Fruit fly (Drosophila melanogaster) whole organism, prepupa: Measurements from ENCODE around the gene CG5966.

Source experiments
- Blimp-1 ChIP-seq: fragments of 200-800 bp; sonication (Bioruptor generic); optimal IDR thresholded peaks from 3 replicates; lab custom pipeline; 2017; ENCODE audit warnings: missing biosample characterization, missing genetic modification characterization, mild to moderate bottlenecking, moderate library complexity, missing genetic modification reagents
- CG10669 ChIP-seq: fragments of 200-800 bp; sonication (Bioruptor generic); optimal IDR thresholded peaks from 3 replicates; lab custom pipeline; 2018; ENCODE audit warnings: missing biosample characterization, mild to moderate bottlenecking, missing genetic modification characterization, moderate library complexity
- CG11294 ChIP-seq: fragments of 200-800 bp; sonication (Bioruptor generic); IDR thresholded peaks from 2 replicates; pipeline ENCODE4 v1.3.6; 2022; ENCODE audit warnings: missing biosample characterization, missing genetic modification characterization
- CG11762 ChIP-seq: fragments of 200-800 bp; sonication (Bioruptor generic); optimal IDR thresholded peaks from 3 replicates; lab custom pipeline; 2016; ENCODE audit warnings: missing biosample characterization, missing genetic modification characterization; ENCODE audit not compliant: insufficient read depth
- CG15336 ChIP-seq: fragments of 200-800 bp; sonication (Bioruptor generic); IDR thresholded peaks from 2 replicates; pipeline ENCODE4 v1.3.6; 2022; ENCODE audit warnings: missing biosample characterization, missing genetic modification characterization
- CG1621 ChIP-seq: fragments of 200-800 bp; sonication (Bioruptor generic); optimal IDR thresholded peaks from 3 replicates; lab custom pipeline; 2018; ENCODE audit warnings: missing biosample characterization, mild to moderate bottlenecking, missing genetic modification characterization
- CG16779 ChIP-seq: fragments of 200-800 bp; sonication (Bioruptor generic); optimal IDR thresholded peaks from 3 replicates; lab custom pipeline; 2017; ENCODE audit warnings: missing biosample characterization, mild to moderate bottlenecking, missing genetic modification characterization
- CG31627 ChIP-seq: fragments of 200-800 bp; sonication (Bioruptor generic); optimal IDR thresholded peaks from 3 replicates; lab custom pipeline; 2016; ENCODE audit warnings: missing biosample characterization, missing genetic modification characterization
- CG32006 ChIP-seq: fragments of 200-800 bp; sonication (Bioruptor generic); optimal IDR thresholded peaks from 3 replicates; lab custom pipeline; 2017; ENCODE audit warnings: missing biosample characterization, mild to moderate bottlenecking, missing genetic modification characterization
- CG34406 ChIP-seq: fragments of 200-800 bp; sonication (Bioruptor generic); optimal IDR thresholded peaks from 3 replicates; lab custom pipeline; 2016; ENCODE audit warnings: missing biosample characterization, missing genetic modification characterization
- CG3919 ChIP-seq: fragments of 200-800 bp; sonication (Bioruptor generic); optimal IDR thresholded peaks from 3 replicates; lab custom pipeline; 2016; ENCODE audit warnings: missing biosample characterization, missing genetic modification characterization
- CG4318 ChIP-seq: fragments of 200-800 bp; sonication (Bioruptor generic); optimal IDR thresholded peaks from 3 replicates; lab custom pipeline; 2017; ENCODE audit warnings: missing biosample characterization, mild to moderate bottlenecking, missing genetic modification characterization
- CG6163 ChIP-seq: fragments of 200-800 bp; sonication (Bioruptor generic); IDR thresholded peaks from 3 replicates; pipeline ENCODE4 v1.3.6; 2022; ENCODE audit warnings: missing biosample characterization, missing genetic modification characterization
- CG6276 ChIP-seq: fragments of 200-800 bp; sonication (Bioruptor generic); optimal IDR thresholded peaks from 2 replicates; lab custom pipeline; 2017; ENCODE audit warnings: missing biosample characterization, mild to moderate bottlenecking, missing genetic modification characterization
- CG6808 ChIP-seq: fragments of 200-800 bp; sonication (Bioruptor generic); optimal IDR thresholded peaks from 3 replicates; lab custom pipeline; 2017; ENCODE audit warnings: missing biosample characterization, missing genetic modification characterization, mild to moderate bottlenecking, moderate library complexity, missing genetic modification reagents
- CG6854 ChIP-seq: fragments of 200-800 bp; sonication (Bioruptor generic); optimal IDR thresholded peaks from 2 replicates; lab custom pipeline; 2017; ENCODE audit warnings: missing biosample characterization, mild to moderate bottlenecking, missing genetic modification characterization
- CG7368 ChIP-seq: fragments of 200-800 bp; sonication (Bioruptor generic); optimal IDR thresholded peaks from 3 replicates; lab custom pipeline; 2016; ENCODE audit warnings: missing biosample characterization, missing genetic modification characterization
- CG8319 ChIP-seq: fragments of 200-800 bp; sonication (Bioruptor generic); optimal IDR thresholded peaks from 3 replicates; lab custom pipeline; 2016; ENCODE audit warnings: missing biosample characterization, missing genetic modification characterization
- CG8632 ChIP-seq: fragments of 200-800 bp; sonication (Bioruptor generic); optimal IDR thresholded peaks from 3 replicates; lab custom pipeline; 2016; ENCODE audit warnings: missing biosample characterization, missing genetic modification characterization
- CG9139 ChIP-seq: fragments of 200-800 bp; sonication (Bioruptor generic); optimal IDR thresholded peaks from 3 replicates; lab custom pipeline; 2017; ENCODE audit warnings: missing biosample characterization, mild to moderate bottlenecking, missing genetic modification characterization
- Eip75B ChIP-seq: fragments of 200-800 bp; sonication (Bioruptor generic); optimal IDR thresholded peaks from 3 replicates; lab custom pipeline; 2016; ENCODE audit warnings: missing biosample characterization, missing genetic modification characterization
- Eip78C ChIP-seq: fragments of 200-800 bp; sonication (Bioruptor generic); peaks from one replicate; lab custom pipeline; 2016; ENCODE audit warnings: missing biosample characterization, missing genetic modification characterization
- Eip93F ChIP-seq: fragments of 200-800 bp; sonication (Bioruptor generic); optimal IDR thresholded peaks from 2 replicates; lab custom pipeline; 2016; ENCODE audit warnings: missing biosample characterization, mild to moderate bottlenecking, missing genetic modification characterization
- Ets21C ChIP-seq: fragments of 200-800 bp; sonication (Bioruptor generic); optimal IDR thresholded peaks from 3 replicates; lab custom pipeline; 2016; ENCODE audit warnings: missing biosample characterization, missing genetic modification characterization
- Gug ChIP-seq: fragments of 200-800 bp; sonication (Bioruptor generic); IDR thresholded peaks from 2 replicates; pipeline ENCODE4 v1.3.6; 2022; ENCODE audit warnings: missing biosample characterization, missing genetic modification characterization
- Hr38 ChIP-seq: sonication (Bioruptor generic); optimal IDR thresholded peaks from 2 replicates; lab custom pipeline; 2016; ENCODE audit warnings: missing biosample characterization, missing genetic modification characterization
- Hr4 ChIP-seq: fragments of 200-800 bp; sonication (Bioruptor generic); optimal IDR thresholded peaks from 3 replicates; lab custom pipeline; 2016; ENCODE audit warnings: missing biosample characterization, missing genetic modification characterization
- Lpt ChIP-seq: fragments of 200-800 bp; sonication (Bioruptor generic); optimal IDR thresholded peaks from 3 replicates; lab custom pipeline; 2016; ENCODE audit warnings: missing biosample characterization, missing genetic modification characterization
- OdsH ChIP-seq: fragments of 200-800 bp; sonication (Bioruptor generic); optimal IDR thresholded peaks from 3 replicates; lab custom pipeline; 2016; ENCODE audit warnings: missing biosample characterization, missing genetic modification characterization
- Smox ChIP-seq: fragments of 200-800 bp; sonication (Bioruptor generic); optimal IDR thresholded peaks from 3 replicates; lab custom pipeline; 2016; ENCODE audit warnings: missing biosample characterization, missing genetic modification characterization
- Sox102F ChIP-seq: fragments of 200-800 bp; sonication (Bioruptor generic); optimal IDR thresholded peaks from 2 replicates; lab custom pipeline; 2016; ENCODE audit warnings: missing biosample characterization, mild to moderate bottlenecking, missing genetic modification characterization
- Sox14 ChIP-seq: fragments of 200-800 bp; sonication (Bioruptor generic); optimal IDR thresholded peaks from 3 replicates; lab custom pipeline; 2016; ENCODE audit warnings: missing biosample characterization, missing genetic modification characterization
- achi ChIP-seq: fragments of 200-800 bp; sonication (Bioruptor generic); optimal IDR thresholded peaks from 3 replicates; lab custom pipeline; 2016; ENCODE audit warnings: missing biosample characterization, missing genetic modification characterization
- acj6 ChIP-seq: fragments of 200-800 bp; sonication (Bioruptor generic); optimal IDR thresholded peaks from 3 replicates; lab custom pipeline; 2016; ENCODE audit warnings: missing biosample characterization, missing genetic modification characterization
- cyc ChIP-seq: fragments of 200-800 bp; sonication (Bioruptor generic); optimal IDR thresholded peaks from 3 replicates; lab custom pipeline; 2016; ENCODE audit warnings: missing biosample characterization, missing genetic modification characterization
- dsx ChIP-seq: fragments of 200-800 bp; optimal IDR thresholded peaks from 3 replicates; lab custom pipeline; 2019; ENCODE audit warnings: missing biosample characterization, mild to moderate bottlenecking, missing genetic modification characterization, moderate library complexity; ENCODE audit not compliant: poor library complexity, severe bottlenecking
- eg ChIP-seq: fragments of 200-800 bp; sonication (Bioruptor generic); IDR thresholded peaks from 3 replicates; pipeline ENCODE4 v1.3.6; 2022; ENCODE audit warnings: missing biosample characterization, missing genetic modification characterization
- esn ChIP-seq: fragments of 200-800 bp; sonication (Bioruptor generic); optimal IDR thresholded peaks from 2 replicates; lab custom pipeline; 2016; ENCODE audit warnings: missing biosample characterization, mild to moderate bottlenecking, missing genetic modification characterization, moderate library complexity
- fd59A ChIP-seq: fragments of 200-800 bp; sonication (Bioruptor generic); optimal IDR thresholded peaks from 2 replicates; lab custom pipeline; 2017; ENCODE audit warnings: missing biosample characterization, mild to moderate bottlenecking, missing genetic modification characterization, missing genetic modification reagents
- fd85E ChIP-seq: fragments of 200-800 bp; sonication (Bioruptor generic); optimal IDR thresholded peaks from 3 replicates; lab custom pipeline; 2016; ENCODE audit warnings: missing biosample characterization, missing genetic modification characterization
- fkh ChIP-seq: fragments of 200-800 bp; sonication (Bioruptor generic); optimal IDR thresholded peaks from 3 replicates; lab custom pipeline; 2017; ENCODE audit warnings: missing biosample characterization, mild to moderate bottlenecking, missing genetic modification characterization, moderate library complexity
- lz ChIP-seq: fragments of 200-800 bp; sonication (Bioruptor generic); optimal IDR thresholded peaks from 3 replicates; lab custom pipeline; 2016; ENCODE audit warnings: missing biosample characterization, missing genetic modification characterization
- net ChIP-seq: fragments of 200-800 bp; sonication (Bioruptor generic); optimal IDR thresholded peaks from 3 replicates; lab custom pipeline; 2016; ENCODE audit warnings: missing biosample characterization, missing genetic modification characterization
- pdm3 ChIP-seq: fragments of 200-800 bp; sonication (Bioruptor generic); optimal IDR thresholded peaks from 3 replicates; lab custom pipeline; 2016; ENCODE audit warnings: missing biosample characterization, missing genetic modification characterization
- salr ChIP-seq, 2 experiments: fragments of 200-800 bp; sonication (Bioruptor generic); optimal IDR thresholded peaks; 3 replicates each; lab custom pipeline; 2016 to 2018; ENCODE audit warnings: missing biosample characterization in 2 of 2, missing genetic modification characterization in 2 of 2, mild to moderate bottlenecking in 1 of 2
- spab ChIP-seq: fragments of 200-800 bp; sonication (Bioruptor generic); optimal IDR thresholded peaks from 2 replicates; lab custom pipeline; 2017; ENCODE audit warnings: missing biosample characterization, mild to moderate bottlenecking, missing genetic modification characterization, missing genetic modification reagents
- vri ChIP-seq: fragments of 200-800 bp; sonication (Bioruptor generic); optimal IDR thresholded peaks from 3 replicates; lab custom pipeline; 2016; ENCODE audit warnings: missing biosample characterization, mild to moderate bottlenecking, missing genetic modification characterization

Gene CG5966

DNA sequence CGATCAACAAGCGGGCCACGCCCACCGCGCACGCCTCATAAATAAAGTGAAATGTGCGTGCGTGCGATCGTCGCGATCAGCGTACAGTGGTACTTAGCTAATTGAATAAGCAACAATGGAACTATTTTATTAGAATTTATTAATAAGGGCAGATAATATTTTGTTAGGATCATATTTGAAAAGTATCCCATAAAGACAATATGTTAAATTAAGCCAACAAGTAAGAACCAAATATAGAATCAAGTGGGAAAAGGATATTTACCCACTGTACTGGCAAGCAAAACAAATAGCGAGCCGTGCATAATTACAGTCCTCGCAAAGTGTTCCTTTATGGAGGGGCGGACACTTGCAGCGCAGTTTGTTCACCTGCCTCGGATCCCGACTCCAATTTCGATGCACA is 33.5 kb downstream of the CG5966 start (continued):
- peak; percentile 22 for TF ChIP-seq CG7368
- peak; percentile 60 for TF ChIP-seq CG34406 (GFP tag; lab: Kevin White, UChicago)
- TF ChIP-seq CG31627 (GFP tag; lab: Kevin White, UChicago): peak; percentile 63
- TF ChIP-seq pdm3 (GFP tag; lab: Kevin White, UChicago): peak; percentile 60
- TF ChIP-seq acj6: peak; percentile 37
- TF ChIP-seq fkh (GFP tag; lab: Kevin White, UChicago): no peak
- TF ChIP-seq dsx (GFP tag; lab: Kevin White, UChicago): peak; percentile 41
- peak; percentile 63 for TF ChIP-seq CG6163 (GFP tag; lab: Robert Waterston, UW)
- peak; percentile 50 for TF ChIP-seq CG15336 (GFP tag; lab: Robert Waterston, UW)
- TF ChIP-seq vri (GFP tag; lab: Kevin White, UChicago): peak; percentile 33
- peak; percentile 66 for TF ChIP-seq Smox (GFP tag; lab: Kevin White, UChicago)
- TF ChIP-seq CG4318 (GFP tag; lab: Kevin White, UChicago): no peak
- TF ChIP-seq Hr38 (GFP tag; lab: Kevin White, UChicago): no peak
- peak; percentile 10 for TF ChIP-seq CG8319 (GFP tag; lab: Kevin White, UChicago)
- peak; percentile 6 for TF ChIP-seq Blimp-1 (GFP tag; lab: Kevin White, UChicago)
- no peak for TF ChIP-seq Eip93F (GFP tag; lab: Kevin White, UChicago)
- TF ChIP-seq Eip75B (GFP tag; lab: Kevin White, UChicago): peak; percentile 59
- TF ChIP-seq fd59A (GFP tag; lab: Kevin White, UChicago): peak; percentile 43
- peak; percentile 58 for TF ChIP-seq CG32006 (GFP tag; lab: Kevin White, UChicago)
- peak; percentile 58 for TF ChIP-seq OdsH (GFP tag; lab: Kevin White, UChicago)
- peak; percentile 41 for TF ChIP-seq spab (GFP tag; lab: Kevin White, UChicago)
- peak; percentile 72 for TF ChIP-seq lz (GFP tag; lab: Kevin White, UChicago)
- peak; percentile 3 for TF ChIP-seq CG11762 (GFP tag; lab: Kevin White, UChicago)
- TF ChIP-seq CG6808: peak; percentile 62
- TF ChIP-seq Eip78C (GFP tag; lab: Kevin White, UChicago): peak; percentile 90
- TF ChIP-seq Sox14 (GFP tag; lab: Kevin White, UChicago): peak; percentile 63
- no peak for TF ChIP-seq CG11294 (GFP tag; lab: Robert Waterston, UW)
- TF ChIP-seq CG6276 (GFP tag; lab: Kevin White, UChicago): no peak
- peak; percentile 49 for TF ChIP-seq CG10669 (GFP tag; lab: Kevin White, UChicago)
- TF ChIP-seq CG8632: peak; percentile 56
- TF ChIP-seq salr (GFP tag; optimal IDR thresholded peaks at IDR 0.05; lab: Kevin White, UChicago): peak; percentile 21 to 34
- peak; percentile 67 for TF ChIP-seq esn (GFP tag; lab: Kevin White, UChicago)
- no peak for TF ChIP-seq CG6854 (GFP tag; lab: Kevin White, UChicago)
- peak; percentile 34 for TF ChIP-seq Hr4 (GFP tag; lab: Kevin White, UChicago)
- TF ChIP-seq eg (GFP tag; lab: Robert Waterston, UW): 0 out of 3 replicates have a peak, but pooled peaks have one; percentile 27
- TF ChIP-seq Ets21C (GFP tag; lab: Kevin White, UChicago): peak; percentile 57
- TF ChIP-seq CG1621 (tag; lab: Kevin White, UChicago): peak; percentile 43
- peak; percentile 57 for TF ChIP-seq achi
- peak; percentile 65 for TF ChIP-seq Sox102F (GFP tag; lab: Kevin White, UChicago)
- TF ChIP-seq, all 60 proteins: peak for 49

DNA sequence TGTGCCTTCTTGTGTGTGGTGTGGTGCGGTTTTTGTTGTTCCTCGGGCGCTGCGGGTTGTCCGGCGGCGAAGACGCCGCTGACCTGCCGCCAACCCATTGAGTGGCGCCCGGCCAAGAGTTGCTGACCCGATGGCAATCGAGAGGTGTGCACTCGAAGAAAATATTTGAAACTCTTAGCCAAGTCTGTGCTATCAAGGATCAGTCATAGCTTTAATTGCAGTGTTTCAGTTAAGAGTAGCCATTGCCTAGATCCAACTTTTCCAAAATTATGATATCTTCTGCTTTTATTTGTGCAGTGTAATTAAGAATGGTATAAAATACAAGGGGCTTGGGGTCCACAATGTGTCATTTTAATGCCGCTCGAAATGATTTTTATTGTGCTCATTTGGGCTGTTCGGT is 36.0 kb downstream of the CG5966 start:
- peak; percentile 64 for TF ChIP-seq lz (GFP tag; lab: Kevin White, UChicago)
- peak; percentile 59 for TF ChIP-seq CG1621 (tag; lab: Kevin White, UChicago)
- peak; percentile 63 for TF ChIP-seq Ets21C (GFP tag; lab: Kevin White, UChicago)
- peak; percentile 6 to 39 for TF ChIP-seq salr (GFP tag; optimal IDR thresholded peaks at IDR 0.05; lab: Kevin White, UChicago)
- peak; percentile 67 for TF ChIP-seq CG10669 (GFP tag; lab: Kevin White, UChicago)
- TF ChIP-seq CG6808: peak; percentile 27
- TF ChIP-seq fd59A (GFP tag; lab: Kevin White, UChicago): peak; percentile 45
- TF ChIP-seq net (GFP tag; lab: Kevin White, UChicago): peak; percentile 55
- TF ChIP-seq esn (GFP tag; lab: Kevin White, UChicago): peak; percentile 74
- no peak for TF ChIP-seq Lpt (GFP tag; lab: Kevin White, UChicago)
- TF ChIP-seq CG16779 (tag; lab: Kevin White, UChicago): no peak
- TF ChIP-seq Gug (GFP tag; lab: Robert Waterston, UW): no peak
- no peak for TF ChIP-seq CG4318 (GFP tag; lab: Kevin White, UChicago)
- TF ChIP-seq Eip93F (GFP tag; lab: Kevin White, UChicago): no peak
- TF ChIP-seq Sox14 (GFP tag; lab: Kevin White, UChicago): peak; percentile 35
- TF ChIP-seq Eip75B (GFP tag; lab: Kevin White, UChicago): peak; percentile 44
- peak; percentile 66 for TF ChIP-seq CG3919 (GFP tag; lab: Kevin White, UChicago)
- peak; percentile 77 for TF ChIP-seq cyc
- peak; percentile 23 for TF ChIP-seq fd85E (GFP tag; lab: Kevin White, UChicago)
- no peak for TF ChIP-seq fkh (GFP tag; lab: Kevin White, UChicago)
- peak; percentile 59 for TF ChIP-seq CG8632
- peak; percentile 36 for TF ChIP-seq CG8319 (GFP tag; lab: Kevin White, UChicago)
- peak; percentile 63 for TF ChIP-seq CG34406 (GFP tag; lab: Kevin White, UChicago)
- TF ChIP-seq CG9139 (GFP tag; lab: Kevin White, UChicago): peak; percentile 25
- peak; percentile 43 for TF ChIP-seq spab (GFP tag; lab: Kevin White, UChicago)
- TF ChIP-seq Blimp-1 (GFP tag; lab: Kevin White, UChicago): no peak
